Worm (Caenorhabditis elegans) whole organism, L1 larva: ENCODE data around the gene F30H5.5.

ENCODE experiments used
- C04F5.9 ChIP-seq: sonication (generic microtip); optimal IDR thresholded peaks from 2 replicates; lab custom pipeline; 2016; ENCODE audit warnings: missing genetic modification characterization, missing compliant biosample characterization
- F16B12.6 ChIP-seq: fragments of 150-350 bp; optimal IDR thresholded peaks from 2 replicates; lab custom pipeline; 2014; ENCODE audit warnings: missing biosample characterization, missing genetic modification characterization
- aha-1 ChIP-seq: fragments of 150-350 bp; optimal IDR thresholded peaks from 2 replicates; lab custom pipeline; 2014; ENCODE audit warnings: missing biosample characterization, missing genetic modification characterization
- alr-1 ChIP-seq: fragments of 200-800 bp; sonication (Bioruptor generic); optimal IDR thresholded peaks from 2 replicates; lab custom pipeline; 2018; ENCODE audit warnings: borderline replicate concordance, mild to moderate bottlenecking, missing genetic modification characterization, missing compliant biosample characterization
- ama-1 ChIP-seq: fragments of 150-350 bp; optimal IDR thresholded peaks from 2 replicates; lab custom pipeline; 2014
- ceh-88 ChIP-seq: fragments of 200-800 bp; sonication (Bioruptor generic); IDR thresholded peaks from 2 replicates; pipeline ENCODE4 v1.3.6; 2022; ENCODE audit warnings: missing genetic modification characterization, missing compliant biosample characterization
- dpl-1 ChIP-seq, 3 experiments: fragments of 150-350 bp in 2 of 3; sonication (generic microtip) in 1 of 3; optimal IDR thresholded peaks; 2 replicates each; lab custom pipeline; 2014 to 2017; ENCODE audit warnings: missing biosample characterization in 3 of 3, missing genetic modification characterization in 3 of 3, missing genetic modification reagents in 3 of 3
- efl-1 ChIP-seq, 4 experiments: fragments of 150-350 bp; optimal IDR thresholded peaks in 3 of 4; peaks in 1 of 4; 1 replicate in 1 of 4; 2 replicates in 3 of 4; lab custom pipeline; 2014; ENCODE audit warnings: missing biosample characterization in 2 of 4, missing genetic modification characterization in 2 of 4, missing genetic modification reagents in 2 of 4
- efl-3 ChIP-seq: fragments of 200-800 bp; sonication (Bioruptor generic); optimal IDR thresholded peaks from 2 replicates; lab custom pipeline; 2018; ENCODE audit warnings: mild to moderate bottlenecking, missing genetic modification characterization, missing compliant biosample characterization
- egl-27 ChIP-seq, 2 experiments: fragments of 150-350 bp in 1 of 2; sonication (generic microtip); optimal IDR thresholded peaks; 3 replicates each; lab custom pipeline; 2017 to 2018; ENCODE audit warnings: missing biosample characterization in 2 of 2, missing genetic modification characterization in 2 of 2, missing genetic modification reagents in 2 of 2
- elt-2 ChIP-seq: sonication (generic microtip); optimal IDR thresholded peaks from 2 replicates; lab custom pipeline; 2016; ENCODE audit warnings: missing genetic modification characterization, mild to moderate bottlenecking, inconsistent platforms, missing compliant biosample characterization, missing genetic modification reagents
- fkh-10 ChIP-seq: sonication (generic microtip); optimal IDR thresholded peaks from 2 replicates; lab custom pipeline; 2017; ENCODE audit warnings: missing biosample characterization, missing genetic modification reagents, missing genetic modification characterization
- fkh-8 ChIP-seq: sonication (generic microtip); optimal IDR thresholded peaks from 2 replicates; lab custom pipeline; 2016; ENCODE audit warnings: mild to moderate bottlenecking, missing genetic modification characterization, missing compliant biosample characterization
- grh-1 ChIP-seq: fragments of 200-800 bp; sonication (Bioruptor generic); IDR thresholded peaks from 2 replicates; pipeline ENCODE4 v1.3.6; 2022; ENCODE audit warnings: missing genetic modification reagents, missing genetic modification characterization, missing compliant biosample characterization
- lin-14 ChIP-seq: fragments of 200-800 bp; sonication (Bioruptor generic); optimal IDR thresholded peaks from 2 replicates; lab custom pipeline; 2018; ENCODE audit warnings: mild to moderate bottlenecking, missing genetic modification characterization, moderate library complexity, missing compliant biosample characterization
- lin-35 ChIP-seq, 2 experiments: fragments of 150-350 bp; optimal IDR thresholded peaks; 2 replicates each; lab custom pipeline; 2014; ENCODE audit warnings: missing biosample characterization in 2 of 2, missing genetic modification characterization in 2 of 2, missing genetic modification reagents in 2 of 2
- lir-3 ChIP-seq: sonication (generic microtip); optimal IDR thresholded peaks from 2 replicates; lab custom pipeline; 2016; ENCODE audit warnings: mild to moderate bottlenecking, missing genetic modification characterization, moderate library complexity, missing compliant biosample characterization; ENCODE audit not compliant: poor library complexity
- lsy-2 ChIP-seq, 2 experiments: fragments of 150-350 bp; optimal IDR thresholded peaks; 2 replicates each; lab custom pipeline; 2014; ENCODE audit warnings: missing biosample characterization in 2 of 2, missing genetic modification characterization in 2 of 2
- mef-2 ChIP-seq: fragments of 150-350 bp; optimal IDR thresholded peaks from 2 replicates; lab custom pipeline; 2014; ENCODE audit warnings: missing biosample characterization, missing genetic modification characterization
- nhr-20 ChIP-seq: sonication (generic microtip); optimal IDR thresholded peaks from 2 replicates; lab custom pipeline; 2016; ENCODE audit warnings: mild to moderate bottlenecking, missing genetic modification characterization, missing compliant biosample characterization
- nhr-47 ChIP-seq: sonication (generic microtip); optimal IDR thresholded peaks from 2 replicates; lab custom pipeline; 2016; ENCODE audit warnings: mild to moderate bottlenecking, missing genetic modification characterization, moderate library complexity, missing compliant biosample characterization
- nhr-77 ChIP-seq: fragments of 150-350 bp; optimal IDR thresholded peaks from 2 replicates; lab custom pipeline; 2014; ENCODE audit warnings: missing biosample characterization, missing genetic modification characterization
- pqm-1 ChIP-seq: sonication (generic microtip); optimal IDR thresholded peaks from 3 replicates; lab custom pipeline; 2017; ENCODE audit warnings: missing biosample characterization, missing genetic modification characterization
- rnt-1 ChIP-seq: sonication (generic microtip); optimal IDR thresholded peaks from 2 replicates; lab custom pipeline; 2016; ENCODE audit warnings: mild to moderate bottlenecking, missing genetic modification characterization, moderate library complexity, missing compliant biosample characterization
- snpc-4 ChIP-seq: fragments of 150-350 bp; optimal IDR thresholded peaks from 2 replicates; lab custom pipeline; 2014; ENCODE audit warnings: missing biosample characterization, missing genetic modification characterization
- snu-23 ChIP-seq: sonication (generic microtip); optimal IDR thresholded peaks from 2 replicates; lab custom pipeline; 2016; ENCODE audit warnings: missing genetic modification characterization, missing compliant biosample characterization
- sox-4 ChIP-seq: sonication (generic microtip); optimal IDR thresholded peaks from 2 replicates; lab custom pipeline; 2016; ENCODE audit warnings: missing genetic modification characterization, missing compliant biosample characterization
- sptf-1 ChIP-seq: fragments of 150-350 bp; optimal IDR thresholded peaks from 2 replicates; lab custom pipeline; 2014; ENCODE audit warnings: missing biosample characterization, missing genetic modification characterization
- sup-37 ChIP-seq: fragments of 200-800 bp; sonication (Bioruptor generic); optimal IDR thresholded peaks from 2 replicates; lab custom pipeline; 2018; ENCODE audit warnings: mild to moderate bottlenecking, missing genetic modification characterization, missing compliant biosample characterization
- tbx-2 ChIP-seq: sonication (generic microtip); optimal IDR thresholded peaks from 2 replicates; lab custom pipeline; 2016; ENCODE audit warnings: missing genetic modification characterization, missing compliant biosample characterization
- unc-130 ChIP-seq: fragments of 150-350 bp; optimal IDR thresholded peaks from 2 replicates; lab custom pipeline; 2017; ENCODE audit warnings: missing biosample characterization, missing genetic modification characterization, inconsistent platforms
- unc-62 ChIP-seq: fragments of 150-350 bp; optimal IDR thresholded peaks from 2 replicates; lab custom pipeline; 2014; ENCODE audit warnings: missing biosample characterization, missing genetic modification reagents, missing genetic modification characterization
- unc-86 ChIP-seq: sonication (generic microtip); optimal IDR thresholded peaks from 2 replicates; lab custom pipeline; 2016; ENCODE audit warnings: missing genetic modification characterization, missing compliant biosample characterization
- zag-1 ChIP-seq: fragments of 150-350 bp; optimal IDR thresholded peaks from 2 replicates; lab custom pipeline; 2014; ENCODE audit warnings: missing biosample characterization, missing genetic modification characterization

The F30H5.5 gene

ce11 chrIII:455793-456192 lies 32.8 kb upstream of the F30H5.5 start:
- no peak for TF ChIP-seq snpc-4 (tag; lab: Kevin White, UChicago)
- no peak for TF ChIP-seq elt-2 (tag; lab: Kevin White, UChicago)
- TF ChIP-seq efl-1 (optimal IDR thresholded peaks at IDR 0.05; lab: Kevin White, UChicago): no peak
- TF ChIP-seq efl-1 (GFP tag; optimal IDR thresholded peaks at IDR 0.05 in 1 of 2; lab: Kevin White, UChicago): no peak
- no peak for TF ChIP-seq nhr-20 (tag; lab: Kevin White, UChicago)
- no peak for TF ChIP-seq tbx-2 (tag; lab: Kevin White, UChicago)
- TF ChIP-seq nhr-77 (tag; lab: Kevin White, UChicago): no peak
- TF ChIP-seq fkh-10 (GFP tag; lab: Kevin White, UChicago): peak; percentile 82
- TF ChIP-seq snu-23 (GFP tag; lab: Kevin White, UChicago): no peak
- TF ChIP-seq unc-86 (tag; lab: Kevin White, UChicago): no peak
- no peak for TF ChIP-seq rnt-1
- TF ChIP-seq nhr-47 (tag; lab: Kevin White, UChicago): no peak
- no peak for TF ChIP-seq unc-130
- no peak for TF ChIP-seq pqm-1
- peak; percentile 56 for TF ChIP-seq lin-14 (GFP tag; lab: Kevin White, UChicago)

- no peak for TF ChIP-seq sox-4 (tag; lab: Kevin White, UChicago)
- no peak for TF ChIP-seq lin-14 (GFP tag; lab: Kevin White, UChicago)
Measured at ce11 chrIII:463711-464110, 24.9 kb upstream of the F30H5.5 start, which contains the start of gene Y55B1BR.6. Gene Y55B1BR.6, minus strand, starts transcription at chrIII:463811.

ce11 chrIII:471644-472401 lies 16.7 kb upstream of the F30H5.5 start, which contains the start of the genes magu-1 and nemp-1:
Gene magu-1, minus strand, starts transcription at chrIII:471702.
Gene nemp-1, plus strand, starts transcription at chrIII:472317.
- TF ChIP-seq efl-1 (optimal IDR thresholded peaks at IDR 0.05; lab: Kevin White, UChicago) (peak; percentile 64 to 70), efl-1 (GFP tag; optimal IDR thresholded peaks at IDR 0.05 in 1 of 2; lab: Kevin White, UChicago) (peak; percentile 62 to 91), sup-37 (GFP tag; lab: Kevin White, UChicago) (no peak), dpl-1 (GFP tag; optimal IDR thresholded peaks at IDR 0.05; lab: Kevin White, UChicago) (peak; percentile 29 to 44 (median 40)), lin-35 (GFP tag; optimal IDR thresholded peaks at IDR 0.05; lab: Kevin White, UChicago) (peak in 1 of 2 experiments; percentile 53), ama-1 (lab: Kevin White, UChicago) (no peak), lsy-2 (tag; optimal IDR thresholded peaks at IDR 0.05; lab: Kevin White, UChicago) (peak in 1 of 2 experiments; percentile 30), nhr-47 (tag; lab: Kevin White, UChicago) (no peak)
- TF ChIP-seq, all 84 proteins: peak for 4

- TF ChIP-seq zag-1 (tag; lab: Kevin White, UChicago) (no peak), unc-62 (GFP tag; lab: Kevin White, UChicago) (no peak), ceh-88 (GFP tag; lab: Robert Waterston, UW) (no peak), alr-1 (tag; lab: Kevin White, UChicago) (no peak), rnt-1 (no peak), aha-1 (tag; lab: Kevin White, UChicago) (no peak), efl-3 (GFP tag; lab: Kevin White, UChicago) (no peak), nhr-77 (tag; lab: Kevin White, UChicago) (no peak), pqm-1 (no peak), mef-2 (tag; lab: Kevin White, UChicago) (no peak), fkh-8 (tag; lab: Kevin White, UChicago) (no peak), C04F5.9 (tag; lab: Kevin White, UChicago) (no peak), grh-1 (GFP tag; lab: Robert Waterston, UW) (no peak), lir-3 (no peak), F16B12.6 (tag; lab: Kevin White, UChicago) (no peak), sptf-1 (tag; lab: Kevin White, UChicago) (no peak), egl-27 (tag; optimal IDR thresholded peaks at IDR 0.05; lab: Kevin White, UChicago) (no peak)
Measured at ce11 chrIII:475154-475553, 13.4 kb upstream of the F30H5.5 start, which contains the start of gene mat-3. Gene mat-3, plus strand, starts transcription at chrIII:475454.
